Worm (Caenorhabditis elegans): ENCODE measurements around the gene F46B3.7.

F46B3.7 gene

DNA sequence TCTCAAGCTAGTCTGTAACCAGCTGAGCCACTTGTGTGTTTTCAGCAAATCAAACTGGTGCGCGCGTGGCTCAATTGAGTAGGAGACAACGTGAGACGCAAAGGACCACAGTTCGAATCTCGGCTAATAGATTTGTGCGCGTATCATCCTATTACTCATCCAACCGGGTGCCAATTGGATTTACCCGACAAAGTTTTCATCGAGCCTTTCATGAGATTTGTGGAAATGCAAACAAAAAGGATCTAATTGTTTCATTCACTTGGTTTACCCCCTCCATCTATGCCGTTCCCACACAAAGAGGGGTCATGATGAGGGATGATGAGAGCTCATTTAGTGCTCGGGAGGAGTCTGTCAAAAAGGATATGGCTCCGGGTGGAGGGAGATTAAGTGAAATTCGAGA lies 36.6 kb upstream of the F46B3.7 start:
- TF ChIP-seq mdl-1 (tag; optimal IDR thresholded peaks at IDR 0.05) (no peak), nhr-12 (tag; optimal IDR thresholded peaks at IDR 0.05) (no peak), nhr-84 (tag; optimal IDR thresholded peaks at IDR 0.05) (no peak), nhr-76 (tag; optimal IDR thresholded peaks at IDR 0.05) (no peak), lin-15B (tag; optimal IDR thresholded peaks at IDR 0.05) (no peak), lir-3 (tag; optimal IDR thresholded peaks at IDR 0.05; ENCODE audit: poor library complexity) (no peak), elt-3 (tag; optimal IDR thresholded peaks at IDR 0.05) (no peak), lsy-2 (tag; optimal IDR thresholded peaks at IDR 0.05) (no peak), hpl-2 (GFP tag; optimal IDR thresholded peaks at IDR 0.05) (no peak), snu-23 (GFP tag; optimal IDR thresholded peaks at IDR 0.05) (no peak), isw-1 (GFP tag; IDR thresholded peaks at IDR 0.05) (no peak), C34B4.2 (tag; optimal IDR thresholded peaks at IDR 0.05) (no peak), C04F5.9 (tag; optimal IDR thresholded peaks at IDR 0.05) (no peak), ztf-4 (tag; optimal IDR thresholded peaks at IDR 0.05) (no peak), zip-4 (GFP tag; optimal IDR thresholded peaks at IDR 0.05) (no peak), snpc-4 (tag; optimal IDR thresholded peaks at IDR 0.05) (no peak), aly-2 (tag; optimal IDR thresholded peaks at IDR 0.05) (no peak), ceh-82 (tag; optimal IDR thresholded peaks at IDR 0.05) (no peak)

DNA sequence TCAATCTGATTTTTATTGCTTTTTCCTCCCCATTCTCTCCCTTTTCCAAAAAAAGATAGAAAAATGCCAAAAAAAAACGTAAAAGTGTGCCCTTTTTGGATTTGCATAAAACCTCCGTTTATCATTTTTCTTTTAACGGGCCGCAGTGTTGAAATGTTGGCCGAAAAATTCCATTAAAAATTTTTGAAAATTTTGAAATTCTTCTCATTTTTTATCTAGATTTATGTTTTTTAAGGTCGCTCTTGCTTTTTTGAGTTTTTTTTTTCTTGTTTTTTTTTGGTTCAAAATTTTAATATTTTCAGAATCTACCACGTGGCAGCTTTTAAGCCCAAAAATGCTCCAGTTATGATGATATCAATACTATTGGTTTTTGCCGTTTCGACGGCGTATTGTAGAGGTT lies 35.8 kb upstream of the F46B3.7 start, which contains the start of gene mnr-1:
Gene mnr-1 (plus strand): TSS at position 301 of the 400 bp plus-strand sequence.
- TF ChIP-seq efl-3 (GFP tag; optimal IDR thresholded peaks at IDR 0.05) (no peak), C04F5.9 (tag; optimal IDR thresholded peaks at IDR 0.05) (no peak), vab-15 (tag; optimal IDR thresholded peaks at IDR 0.05) (no peak), irx-1 (tag; optimal IDR thresholded peaks at IDR 0.05) (no peak), elt-2 (tag; optimal IDR thresholded peaks at IDR 0.05) (no peak), unc-30 (tag; optimal IDR thresholded peaks at IDR 0.05) (no peak), pag-3 (tag; optimal IDR thresholded peaks at IDR 0.05; ENCODE audit: borderline replicate concordance, insufficient read depth) (no peak), zip-4 (GFP tag; optimal IDR thresholded peaks at IDR 0.05) (no peak), ztf-4 (tag; optimal IDR thresholded peaks at IDR 0.05) (no peak), jun-1 (tag; optimal IDR thresholded peaks at IDR 0.05) (no peak), fkh-4 (tag; optimal IDR thresholded peaks at IDR 0.05; ENCODE audit: borderline replicate concordance) (no peak), mep-1 (tag; optimal IDR thresholded peaks at IDR 0.05) (no peak), aha-1 (tag; optimal IDR thresholded peaks at IDR 0.05) (no peak)

DNA sequence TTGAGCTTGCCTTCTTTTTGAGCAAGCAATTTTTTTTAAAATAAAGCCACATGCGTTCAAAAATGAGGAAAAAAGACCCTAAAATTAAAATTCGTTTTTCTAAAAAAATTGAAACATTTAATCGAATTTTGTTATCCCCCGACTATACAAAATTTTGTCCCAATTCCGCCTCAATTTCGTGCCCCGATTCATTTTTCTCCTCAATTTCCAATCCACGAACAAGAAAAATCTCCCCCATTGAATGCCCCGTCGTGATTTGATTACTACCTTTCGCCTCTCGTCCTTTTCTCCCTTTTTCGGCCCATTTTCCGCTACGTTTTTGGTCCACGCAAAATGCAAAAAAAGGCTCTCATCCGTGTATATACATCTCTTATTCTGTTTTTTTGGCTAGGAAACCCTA lies 33.4 kb upstream of the F46B3.7 start:
- peak; percentile 32 for TF ChIP-seq fkh-10 (GFP tag; optimal IDR thresholded peaks at IDR 0.05)
- no peak for TF ChIP-seq unc-30 (tag; optimal IDR thresholded peaks at IDR 0.05)
- TF ChIP-seq fos-1 (tag; optimal IDR thresholded peaks at IDR 0.05) = no peak
- TF ChIP-seq nhr-20 (tag; optimal IDR thresholded peaks at IDR 0.05) = no peak
- no peak for TF ChIP-seq skn-1 (tag; optimal IDR thresholded peaks at IDR 0.05)
- no peak for TF ChIP-seq snu-23 (GFP tag; optimal IDR thresholded peaks at IDR 0.05)

DNA sequence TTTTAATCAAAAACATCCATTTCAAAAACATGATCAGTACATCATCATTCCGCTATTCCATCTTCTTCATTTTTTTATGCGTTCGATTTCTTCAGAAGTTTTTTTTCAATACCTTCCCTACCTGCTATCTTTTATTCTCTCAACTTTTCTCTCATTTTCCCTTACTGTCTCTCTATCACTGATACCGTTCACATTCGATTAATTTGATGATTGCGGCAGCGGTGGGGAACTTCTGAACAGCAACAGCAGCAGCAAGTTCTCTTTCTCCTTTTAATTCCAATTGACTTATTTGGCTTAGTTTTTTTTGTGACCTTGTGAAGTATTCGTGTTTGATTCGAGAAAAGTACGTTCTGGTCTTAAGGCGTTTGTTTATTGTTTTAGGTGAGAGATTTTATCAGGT lies 30.3 kb upstream of the F46B3.7 start:
- TF ChIP-seq ceh-90 (tag; optimal IDR thresholded peaks at IDR 0.05) = no peak
- no peak for TF ChIP-seq nhr-71 (tag; optimal IDR thresholded peaks at IDR 0.05)
- no peak for TF ChIP-seq nhr-19 (GFP tag; conservative IDR thresholded peaks at IDR 0.05)
- TF ChIP-seq elt-3 (tag; optimal IDR thresholded peaks at IDR 0.05) = peak in 1 of 6 experiments; percentile 30
- no peak for TF ChIP-seq nhr-47 (tag; optimal IDR thresholded peaks at IDR 0.05)
- no peak for TF ChIP-seq fkh-8 (tag; optimal IDR thresholded peaks at IDR 0.05)
- peak; percentile 23 for TF ChIP-seq blmp-1 (tag; optimal IDR thresholded peaks at IDR 0.05)
- peak; percentile 31 for TF ChIP-seq lin-14 (GFP tag; optimal IDR thresholded peaks at IDR 0.05)

Data from whole organism, L1 larva.